Fruit fly (Drosophila melanogaster) whole organism, embryonic: ENCODE results near the gene ATPsyngamma.

Experiments used
- ATbp ChIP-seq: fragments of 200-800 bp; sonication (Bioruptor generic); optimal IDR thresholded peaks from 2 replicates; lab custom pipeline; 2017; ENCODE audit warnings: missing biosample characterization, mild to moderate bottlenecking, missing genetic modification characterization, missing genetic modification reagents
- C15 ChIP-seq: fragments of 200-800 bp; sonication (Bioruptor generic); IDR thresholded peaks from 3 replicates; pipeline ENCODE4 v1.3.6; 2022; ENCODE audit warnings: missing biosample characterization, missing genetic modification characterization
- CG10959 ChIP-seq: fragments of 200-800 bp; sonication (Bioruptor generic); IDR thresholded peaks from 2 replicates; pipeline ENCODE4 v1.3.6; 2022; ENCODE audit warnings: missing biosample characterization, missing genetic modification characterization
- CG13296 ChIP-seq: fragments of 200-800 bp; sonication (Bioruptor generic); optimal IDR thresholded peaks from 3 replicates; lab custom pipeline; 2018; ENCODE audit warnings: missing biosample characterization, mild to moderate bottlenecking, missing genetic modification characterization
- CG1529 ChIP-seq: fragments of 200-800 bp; sonication (Bioruptor generic); optimal IDR thresholded peaks from 3 replicates; lab custom pipeline; 2018; ENCODE audit warnings: missing biosample characterization, missing genetic modification characterization
- CG16779 ChIP-seq: fragments of 200-800 bp; sonication (Bioruptor generic); IDR thresholded peaks from 2 replicates; pipeline ENCODE4 v1.3.6; 2022; ENCODE audit warnings: missing biosample characterization, missing genetic modification characterization
- CG17612 ChIP-seq: fragments of 200-800 bp; sonication (Bioruptor generic); IDR thresholded peaks from 2 replicates; pipeline ENCODE4 v1.3.6; 2022; ENCODE audit warnings: missing biosample characterization, missing genetic modification characterization
- CG18262 ChIP-seq: fragments of 200-800 bp; optimal IDR thresholded peaks from 3 replicates; lab custom pipeline; 2019; ENCODE audit warnings: missing biosample characterization, mild to moderate bottlenecking, missing genetic modification characterization, moderate library complexity
- CG1832 ChIP-seq: fragments of 200-800 bp; sonication (Bioruptor generic); optimal IDR thresholded peaks from 2 replicates; lab custom pipeline; 2017; ENCODE audit warnings: missing biosample characterization, mild to moderate bottlenecking, missing genetic modification characterization, inconsistent platforms
- CG2129 ChIP-seq: fragments of 200-800 bp; sonication (Bioruptor generic); IDR thresholded peaks from 2 replicates; pipeline ENCODE4 v1.3.6; 2022; ENCODE audit warnings: missing biosample characterization, missing genetic modification characterization; ENCODE audit not compliant: partially characterized antibody
- CG2678 ChIP-seq: fragments of 200-800 bp; sonication (Bioruptor generic); optimal IDR thresholded peaks from 3 replicates; lab custom pipeline; 2019; ENCODE audit warnings: missing biosample characterization, mild to moderate bottlenecking, missing genetic modification characterization, moderate library complexity
- CG31224 ChIP-seq: fragments of 200-800 bp; sonication (Bioruptor generic); IDR thresholded peaks from 2 replicates; pipeline ENCODE4 v1.3.6; 2022; ENCODE audit warnings: missing biosample characterization, missing genetic modification characterization
- CG42726 ChIP-seq: fragments of 200-800 bp; sonication (Bioruptor generic); IDR thresholded peaks from 2 replicates; pipeline ENCODE4 v1.3.6; 2022; ENCODE audit warnings: missing biosample characterization, missing genetic modification characterization; ENCODE audit not compliant: partially characterized antibody
- CG4617 ChIP-seq: fragments of 200-800 bp; sonication (Bioruptor generic); optimal IDR thresholded peaks from 3 replicates; lab custom pipeline; 2016; ENCODE audit warnings: missing biosample characterization, missing genetic modification characterization, borderline replicate concordance
- CG5245 ChIP-seq: fragments of 200-800 bp; sonication (Bioruptor generic); optimal IDR thresholded peaks from 3 replicates; lab custom pipeline; 2016; ENCODE audit warnings: missing biosample characterization, missing genetic modification characterization
- CG6683 ChIP-seq: fragments of 200-800 bp; sonication (Bioruptor generic); optimal IDR thresholded peaks from 2 replicates; lab custom pipeline; 2017; ENCODE audit warnings: missing biosample characterization, mild to moderate bottlenecking, missing genetic modification characterization, missing genetic modification reagents
- CG7372 ChIP-seq: fragments of 200-800 bp; sonication (Bioruptor generic); IDR thresholded peaks from 2 replicates; pipeline ENCODE4 v1.3.6; 2022; ENCODE audit warnings: missing biosample characterization, missing genetic modification characterization
- CG8944 ChIP-seq: fragments of 200-800 bp; sonication (Bioruptor generic); optimal IDR thresholded peaks from 3 replicates; lab custom pipeline; 2016; ENCODE audit warnings: missing biosample characterization, missing genetic modification characterization
- CG9609 ChIP-seq: fragments of 200-800 bp; sonication (Bioruptor generic); optimal IDR thresholded peaks from 3 replicates; lab custom pipeline; 2016; ENCODE audit warnings: missing biosample characterization, missing genetic modification characterization
- D ChIP-seq, 2 experiments: fragments of 200-800 bp in 1 of 2; fragments of >200 bp in 1 of 2; sonication (Bioruptor generic) in 1 of 2; optimal IDR thresholded peaks; 2 replicates in 1 of 2; 3 replicates in 1 of 2; lab custom pipeline; 2017; ENCODE audit warnings: mild to moderate bottlenecking in 1 of 2, missing biosample characterization in 1 of 2, missing genetic modification characterization in 1 of 2, missing genetic modification reagents in 1 of 2
- D19B ChIP-seq: fragments of 200-800 bp; sonication (Bioruptor generic); optimal IDR thresholded peaks from 2 replicates; lab custom pipeline; 2017; ENCODE audit warnings: missing biosample characterization, mild to moderate bottlenecking, missing genetic modification characterization
- Dip3 ChIP-seq: fragments of 200-800 bp; sonication (Bioruptor generic); optimal IDR thresholded peaks from 3 replicates; lab custom pipeline; 2016; ENCODE audit warnings: missing biosample characterization, missing genetic modification characterization
- Drgx ChIP-seq: fragments of 200-800 bp; sonication (Bioruptor generic); IDR thresholded peaks from 2 replicates; pipeline ENCODE4 v1.3.6; 2022; ENCODE audit warnings: missing biosample characterization, missing genetic modification characterization
- GATAe ChIP-seq: fragments of 200-800 bp; sonication (Bioruptor generic); conservative IDR thresholded peaks from 2 replicates; pipeline ENCODE4 v1.3.6; 2022; ENCODE audit warnings: missing biosample characterization, missing genetic modification characterization
- Hand ChIP-seq: fragments of 200-800 bp; sonication (Bioruptor generic); optimal IDR thresholded peaks from 2 replicates; lab custom pipeline; 2017; ENCODE audit warnings: mild to moderate bottlenecking, missing biosample characterization, missing genetic modification reagents, missing genetic modification characterization
- Lhr ChIP-seq: fragments of 200-800 bp; sonication (Bioruptor generic); optimal IDR thresholded peaks from 3 replicates; lab custom pipeline; 2017; ENCODE audit warnings: mild to moderate bottlenecking, missing biosample characterization, missing genetic modification reagents, missing genetic modification characterization
- NFAT ChIP-seq: fragments of 200-800 bp; sonication (Bioruptor generic); IDR thresholded peaks from 2 replicates; pipeline ENCODE4 v1.3.6; 2022; ENCODE audit warnings: missing biosample characterization, missing genetic modification characterization
- Nf-YB ChIP-seq: fragments of 200-800 bp; sonication (Bioruptor generic); optimal IDR thresholded peaks from 3 replicates; lab custom pipeline; 2019; ENCODE audit warnings: missing biosample characterization, mild to moderate bottlenecking, missing genetic modification characterization, moderate library complexity
- TFAM ChIP-seq: fragments of 200-800 bp; sonication (Bioruptor generic); optimal IDR thresholded peaks from 2 replicates; lab custom pipeline; 2017; ENCODE audit warnings: missing biosample characterization, missing genetic modification characterization, inconsistent platforms
- ara ChIP-seq: fragments of 200-800 bp; sonication (Bioruptor generic); IDR thresholded peaks from 2 replicates; pipeline ENCODE4 v1.3.6; 2022; ENCODE audit warnings: missing biosample characterization, missing genetic modification characterization
- crp ChIP-seq, 2 experiments: fragments of 200-800 bp; sonication (Bioruptor generic); optimal IDR thresholded peaks; 2 replicates in 1 of 2; 3 replicates in 1 of 2; lab custom pipeline; 2017; ENCODE audit warnings: missing biosample characterization in 2 of 2, missing genetic modification characterization in 2 of 2, mild to moderate bottlenecking in 1 of 2, moderate library complexity in 1 of 2
- ems ChIP-seq: fragments of 200-800 bp; sonication (Bioruptor generic); optimal IDR thresholded peaks from 3 replicates; lab custom pipeline; 2016; ENCODE audit warnings: missing biosample characterization, missing genetic modification characterization
- fd64A ChIP-seq: fragments of 200-800 bp; sonication (Bioruptor generic); optimal IDR thresholded peaks from 3 replicates; lab custom pipeline; 2018; ENCODE audit warnings: missing biosample characterization, mild to moderate bottlenecking, missing genetic modification characterization
- fu2 ChIP-seq: fragments of 200-800 bp; sonication (Bioruptor generic); optimal IDR thresholded peaks from 2 replicates; lab custom pipeline; 2016; ENCODE audit warnings: missing biosample characterization, missing genetic modification characterization
- gem ChIP-seq: fragments of 200-800 bp; sonication (Bioruptor generic); optimal IDR thresholded peaks from 2 replicates; lab custom pipeline; 2019; ENCODE audit warnings: missing biosample characterization, mild to moderate bottlenecking, missing genetic modification characterization, moderate library complexity
- grau ChIP-seq: fragments of 200-800 bp; optimal IDR thresholded peaks from 3 replicates; lab custom pipeline; 2019; ENCODE audit warnings: missing biosample characterization, mild to moderate bottlenecking, missing genetic modification characterization, moderate library complexity
- grn ChIP-seq: fragments of 200-800 bp; sonication (Bioruptor generic); optimal IDR thresholded peaks from 3 replicates; lab custom pipeline; 2017; ENCODE audit warnings: missing biosample characterization, missing genetic modification characterization
- hb ChIP-seq: fragments of 200-800 bp; sonication (Bioruptor generic); IDR thresholded peaks from 3 replicates; pipeline ENCODE4 v1.3.6; 2022; ENCODE audit warnings: missing biosample characterization, missing genetic modification characterization; ENCODE audit not compliant: partially characterized antibody
- inv ChIP-seq: fragments of 200-800 bp; sonication (Bioruptor generic); IDR thresholded peaks from 2 replicates; pipeline ENCODE4 v1.3.6; 2022; ENCODE audit warnings: missing biosample characterization, missing genetic modification characterization; ENCODE audit not compliant: partially characterized antibody
- lilli ChIP-seq: fragments of 200-800 bp; sonication (Bioruptor generic); optimal IDR thresholded peaks from 3 replicates; lab custom pipeline; 2016; ENCODE audit warnings: missing biosample characterization, missing genetic modification characterization
- lola ChIP-seq, 3 experiments: fragments of >200 bp in 2 of 3; fragments of 200-800 bp in 1 of 3; sonication (Bioruptor generic) in 1 of 3; optimal IDR thresholded peaks; 2 replicates each; lab custom pipeline; 2017 to 2019; ENCODE audit warnings: missing biosample characterization in 3 of 3, missing genetic modification characterization in 3 of 3, mild to moderate bottlenecking in 1 of 3, moderate library complexity in 1 of 3
- odd ChIP-seq: fragments of 200-800 bp; sonication (Bioruptor generic); optimal IDR thresholded peaks from 2 replicates; lab custom pipeline; 2017; ENCODE audit warnings: missing biosample characterization, mild to moderate bottlenecking, missing genetic modification characterization
- pros ChIP-seq: fragments of 200-800 bp; sonication (Bioruptor generic); optimal IDR thresholded peaks from 3 replicates; lab custom pipeline; 2019; ENCODE audit warnings: missing biosample characterization, mild to moderate bottlenecking, missing genetic modification characterization, moderate library complexity
- sima ChIP-seq: fragments of 200-800 bp; sonication (Bioruptor generic); optimal IDR thresholded peaks from 2 replicates; lab custom pipeline; 2016; ENCODE audit warnings: missing biosample characterization, missing genetic modification characterization
- sna ChIP-seq: fragments of 200-800 bp; sonication (Bioruptor generic); IDR thresholded peaks from 2 replicates; pipeline ENCODE4 v1.3.6; 2022; ENCODE audit warnings: missing biosample characterization, missing genetic modification characterization; ENCODE audit not compliant: partially characterized antibody
- sug ChIP-seq: fragments of 200-800 bp; optimal IDR thresholded peaks from 2 replicates; lab custom pipeline; 2019; ENCODE audit warnings: missing biosample characterization, mild to moderate bottlenecking, missing genetic modification characterization, moderate library complexity
- toy ChIP-seq: fragments of 200-800 bp; sonication (Bioruptor generic); IDR thresholded peaks from 2 replicates; pipeline ENCODE4 v1.3.6; 2022; ENCODE audit warnings: missing biosample characterization, missing genetic modification characterization
- wdn ChIP-seq: fragments of 200-800 bp; sonication (Bioruptor generic); IDR thresholded peaks from 2 replicates; pipeline ENCODE4 v1.3.6; 2022; ENCODE audit warnings: missing biosample characterization, missing genetic modification characterization

Gene ATPsyngamma

dm6 chr3R:29774360-29775193 lies 25.6 kb upstream of the ATPsyngamma start (continued):
- no peak for TF ChIP-seq CG2678
- no peak for TF ChIP-seq CG6683 (GFP tag; lab: Kevin White, UChicago)
- no peak for TF ChIP-seq gem (tag; lab: Kevin White, UChicago)
- no peak for TF ChIP-seq lola (GFP tag; optimal IDR thresholded peaks at IDR 0.05; lab: Kevin White, UChicago)
- TF ChIP-seq fu2 (GFP tag; lab: Kevin White, UChicago), result no peak
- no peak for TF ChIP-seq sima (GFP tag; lab: Kevin White, UChicago)
- no peak for TF ChIP-seq CG10959 (GFP tag; lab: Robert Waterston, UW)
- peak; percentile 18 for TF ChIP-seq CG13296 (GFP tag; lab: Kevin White, UChicago)
- no peak for TF ChIP-seq sug
- TF ChIP-seq toy (GFP tag; lab: Robert Waterston, UW), result no peak
- no peak for TF ChIP-seq wdn (GFP tag; lab: Robert Waterston, UW)
- no peak for TF ChIP-seq D19B (GFP tag; lab: Kevin White, UChicago)
- 0 out of 2 replicates have a peak, but pooled peaks have one; percentile 47 for TF ChIP-seq sna (GFP tag; lab: Robert Waterston, UW)
- TF ChIP-seq lilli (GFP tag; lab: Kevin White, UChicago), result no peak
- TF ChIP-seq Hand (GFP tag; lab: Kevin White, UChicago), result no peak
- peak; percentile 3; the same call in 1 of the 2 replicates for TF ChIP-seq NFAT (GFP tag; lab: Robert Waterston, UW)
- no peak for TF ChIP-seq ara
- TF ChIP-seq ATbp (GFP tag; lab: Kevin White, UChicago), result peak; percentile 40
- peak; percentile 87 for TF ChIP-seq D (optimal IDR thresholded peaks at IDR 0.05; lab: Kevin White, UChicago)
- no peak for TF ChIP-seq D (GFP tag; optimal IDR thresholded peaks at IDR 0.05; lab: Kevin White, UChicago)
- no peak for TF ChIP-seq CG17612
- 0 out of 2 replicates have a peak, but pooled peaks have one; percentile 37 for TF ChIP-seq Drgx (GFP tag; lab: Robert Waterston, UW)
- TF ChIP-seq CG1832 (GFP tag; lab: Kevin White, UChicago), result peak; percentile 19
- no peak for TF ChIP-seq ems (GFP tag; lab: Kevin White, UChicago)
- peak; percentile 29 for TF ChIP-seq pros
- no peak for TF ChIP-seq CG42726 (GFP tag; lab: Robert Waterston, UW)
- no peak for TF ChIP-seq Dip3 (GFP tag; lab: Kevin White, UChicago)
- no peak for TF ChIP-seq CG9609 (GFP tag; lab: Kevin White, UChicago)
- TF ChIP-seq Nf-YB (GFP tag; lab: Kevin White, UChicago), result no peak
- TF ChIP-seq CG7372 (GFP tag; lab: Robert Waterston, UW), result no peak
- no peak for TF ChIP-seq CG2129 (GFP tag; lab: Robert Waterston, UW)
- no peak for TF ChIP-seq CG16779 (GFP tag; lab: Robert Waterston, UW)
- no peak for TF ChIP-seq inv (GFP tag; lab: Robert Waterston, UW)
- TF ChIP-seq crp (GFP tag; optimal IDR thresholded peaks at IDR 0.05; lab: Kevin White, UChicago), result no peak
- no peak for TF ChIP-seq grn (GFP tag; lab: Kevin White, UChicago)
- no peak for TF ChIP-seq CG18262 (tag; lab: Kevin White, UChicago)
- TF ChIP-seq CG1529 (GFP tag; lab: Kevin White, UChicago), result no peak
- no peak for TF ChIP-seq TFAM
- no peak for TF ChIP-seq C15
- TF ChIP-seq CG31224 (GFP tag; lab: Robert Waterston, UW), result no peak
- TF ChIP-seq CG4617 (GFP tag; lab: Kevin White, UChicago), result no peak
- no peak for TF ChIP-seq grau
- no peak for TF ChIP-seq GATAe (GFP tag; lab: Robert Waterston, UW)
- peak; percentile 25 for TF ChIP-seq fd64A
- no peak for TF ChIP-seq hb
- TF ChIP-seq odd (GFP tag; lab: Kevin White, UChicago), result no peak
- no peak for TF ChIP-seq Lhr (GFP tag; lab: Kevin White, UChicago)
- no peak for TF ChIP-seq CG5245 (GFP tag; lab: Kevin White, UChicago)
- no peak for TF ChIP-seq CG8944 (GFP tag; lab: Kevin White, UChicago)
